Fruit fly (Drosophila melanogaster): ENCODE results near the gene moody.
A peak's percentile ranks its signal among the peaks of the same experiment; 100 is the strongest.

DNA sequence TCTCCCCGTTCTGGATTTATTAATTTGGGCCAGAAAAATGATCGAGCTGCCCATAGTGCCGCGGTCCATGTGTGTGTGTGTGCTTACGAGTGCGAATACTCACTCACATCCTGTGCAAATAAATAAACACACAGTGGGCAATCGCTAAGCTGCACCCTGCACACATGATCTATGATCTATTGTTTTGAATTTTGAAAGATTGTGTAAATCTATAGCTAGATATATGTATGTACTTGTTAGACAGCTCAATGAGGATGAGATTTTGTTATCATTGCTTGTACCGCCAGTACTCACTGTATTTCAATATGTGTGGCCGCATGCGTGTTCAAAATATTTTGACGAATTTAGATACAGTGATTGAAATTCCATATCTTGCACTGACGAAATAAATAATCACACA lies 33.2 kb upstream of the moody start:
- TF ChIP-seq CG12768 (GFP tag; optimal IDR thresholded peaks at IDR 0.05) (peak; percentile 51), CG11617 (GFP tag; optimal IDR thresholded peaks at IDR 0.05) (peak; percentile 25), CG14711 (tag; optimal IDR thresholded peaks at IDR 0.05) (peak; percentile 85), kay (GFP tag; ENCODE audit: borderline replicate concordance) (no peak), Mnt (GFP tag; optimal IDR thresholded peaks at IDR 0.05) (peak; percentile 45), CG1620 (GFP tag; optimal IDR thresholded peaks at IDR 0.05) (peak; percentile 22), CG5204 (GFP tag; optimal IDR thresholded peaks at IDR 0.05) (no peak), CG7101 (tag; optimal IDR thresholded peaks at IDR 0.05) (peak; percentile 88), toe (GFP tag; optimal IDR thresholded peaks at IDR 0.05) (peak; percentile 14)
